Fruit fly (Drosophila melanogaster): ENCODE results near the gene CG2211.

The CG2211 gene

DNA sequence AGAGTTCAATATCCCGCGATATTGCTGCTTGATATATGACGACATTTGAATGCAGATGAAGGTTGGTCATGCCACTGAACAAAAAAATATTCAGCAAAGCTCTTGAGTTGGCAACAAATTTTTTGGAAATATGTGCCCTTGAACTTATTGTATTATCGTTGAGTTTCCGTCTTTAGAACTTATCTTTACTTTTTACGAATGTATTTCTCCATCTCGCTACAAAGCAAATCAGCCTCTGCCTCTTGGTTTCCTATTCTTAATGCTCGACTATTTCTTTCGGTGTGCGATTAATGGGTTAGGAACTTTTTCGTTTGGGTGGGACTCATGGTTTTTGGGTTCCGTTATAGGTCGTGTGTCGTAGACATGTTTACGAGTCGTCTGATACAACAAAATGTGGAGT, 12.0 kb downstream of the CG2211 start:
- TF ChIP-seq Hr39 (GFP tag; optimal IDR thresholded peaks at IDR 0.05) (peak; percentile 41), Smox (GFP tag; optimal IDR thresholded peaks at IDR 0.05) (no peak), CG15336 (GFP tag; IDR thresholded peaks at IDR 0.05) (peak; percentile 60), esn (GFP tag; optimal IDR thresholded peaks at IDR 0.05) (peak; percentile 34), CG3032 (tag; optimal IDR thresholded peaks at IDR 0.05) (no peak), CG7368 (GFP tag; optimal IDR thresholded peaks at IDR 0.05) (no peak), Gug (GFP tag; IDR thresholded peaks at IDR 0.05) (no peak), svp (GFP tag) (no peak), CG6792 (GFP tag; optimal IDR thresholded peaks at IDR 0.05) (no peak), Blimp-1 (GFP tag; optimal IDR thresholded peaks at IDR 0.05) (no peak), vri (GFP tag; optimal IDR thresholded peaks at IDR 0.05) (peak; percentile 38), Eip93F (GFP tag; optimal IDR thresholded peaks at IDR 0.05) (no peak), topi (GFP tag; optimal IDR thresholded peaks at IDR 0.05) (no peak), CG3919 (GFP tag; optimal IDR thresholded peaks at IDR 0.05) (no peak), CG6854 (GFP tag; optimal IDR thresholded peaks at IDR 0.05) (no peak), Lpt (GFP tag; optimal IDR thresholded peaks at IDR 0.05) (no peak), CG1621 (tag; optimal IDR thresholded peaks at IDR 0.05) (no peak), CG6276 (GFP tag; optimal IDR thresholded peaks at IDR 0.05) (no peak), CG8119 (GFP tag; IDR thresholded peaks at IDR 0.05) (peak; percentile 35; the same call in 1 of the 3 replicates), fd85E (GFP tag; optimal IDR thresholded peaks at IDR 0.05) (no peak), Sox14 (GFP tag; optimal IDR thresholded peaks at IDR 0.05) (peak; percentile 31), CG4318 (GFP tag; optimal IDR thresholded peaks at IDR 0.05) (no peak), CG11294 (GFP tag; IDR thresholded peaks at IDR 0.05) (no peak), CG31627 (GFP tag; optimal IDR thresholded peaks at IDR 0.05) (peak; percentile 37), salr (GFP tag; optimal IDR thresholded peaks at IDR 0.05) (no peak), Eip78C (GFP tag) (peak; percentile 44), CG8632 (GFP tag; optimal IDR thresholded peaks at IDR 0.05) (no peak), fkh (GFP tag; optimal IDR thresholded peaks at IDR 0.05) (no peak), fd59A (GFP tag; optimal IDR thresholded peaks at IDR 0.05) (no peak)

DNA sequence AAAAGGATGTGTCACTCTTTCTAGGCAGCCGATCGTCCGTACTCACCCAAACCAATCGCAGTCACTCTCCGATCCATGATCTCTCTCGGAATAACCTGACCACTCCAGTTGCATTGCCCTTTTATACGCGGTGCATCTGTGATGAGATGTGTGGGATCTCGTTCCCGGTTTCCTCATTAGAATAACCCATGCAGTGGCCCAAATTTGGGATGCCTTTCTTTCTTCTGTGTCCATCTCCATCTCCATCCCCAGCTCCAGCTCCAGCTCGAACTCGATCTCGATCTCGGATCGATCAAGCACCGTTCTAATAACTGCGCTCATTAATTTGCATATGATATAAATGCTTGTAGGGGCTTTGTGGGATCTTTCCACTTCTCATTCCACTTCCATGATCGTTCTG, 12.5 kb downstream of the CG2211 start, which contains the start of gene CG9184:
CG9184 (minus strand) TSS at position 101 of the 400 bp plus-strand sequence.
- no peak for TF ChIP-seq Eip75B (GFP tag; optimal IDR thresholded peaks at IDR 0.05)
- no peak for TF ChIP-seq esn (GFP tag; optimal IDR thresholded peaks at IDR 0.05)
- TF ChIP-seq Lpt (GFP tag; optimal IDR thresholded peaks at IDR 0.05): no peak
- TF ChIP-seq Hr4 (GFP tag; optimal IDR thresholded peaks at IDR 0.05): no peak
- no peak for TF ChIP-seq lz (GFP tag; optimal IDR thresholded peaks at IDR 0.05)

DNA sequence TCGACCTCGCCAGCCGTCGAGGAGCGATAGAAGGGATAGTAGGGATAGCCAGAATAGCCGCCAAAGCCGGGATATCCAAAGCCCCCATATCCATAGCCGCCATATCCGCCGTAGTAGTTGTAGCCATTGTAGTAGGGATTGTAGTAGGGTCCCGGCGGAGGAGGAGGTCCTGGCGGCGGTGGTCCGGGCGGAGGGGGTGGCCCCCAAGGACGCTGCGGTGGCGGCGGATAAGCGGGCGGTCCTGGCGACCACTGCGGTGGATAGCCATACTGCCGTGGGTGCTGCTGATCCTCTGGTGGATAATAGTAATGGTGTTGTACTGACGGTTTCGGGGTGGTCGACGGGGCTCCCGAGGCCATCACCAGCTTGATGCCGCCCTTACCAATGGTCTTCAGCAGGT, 13.0 kb downstream of the CG2211 start:
- no peak for TF ChIP-seq CG8119 (GFP tag; IDR thresholded peaks at IDR 0.05)
- no peak for TF ChIP-seq CG6276 (GFP tag; optimal IDR thresholded peaks at IDR 0.05)
- TF ChIP-seq CG10631 (GFP tag; optimal IDR thresholded peaks at IDR 0.05): no peak
- TF ChIP-seq Eip78C (GFP tag): no peak
- TF ChIP-seq CG7368 (GFP tag; optimal IDR thresholded peaks at IDR 0.05): no peak
- no peak for TF ChIP-seq CG32006 (GFP tag; optimal IDR thresholded peaks at IDR 0.05)
- no peak for TF ChIP-seq OdsH (GFP tag; optimal IDR thresholded peaks at IDR 0.05)
- no peak for TF ChIP-seq Sox15 (GFP tag; optimal IDR thresholded peaks at IDR 0.05)
- TF ChIP-seq CG10669 (GFP tag; optimal IDR thresholded peaks at IDR 0.05): no peak
- TF ChIP-seq CG15336 (GFP tag; IDR thresholded peaks at IDR 0.05): no peak
- TF ChIP-seq svp (GFP tag): no peak
- no peak for TF ChIP-seq Smox (GFP tag; optimal IDR thresholded peaks at IDR 0.05)
- no peak for TF ChIP-seq CG34406 (GFP tag; optimal IDR thresholded peaks at IDR 0.05)

All from whole organism, prepupa.